Worm (Caenorhabditis elegans) whole organism, L2 larva: ENCODE measurements around the gene mam-1.

ENCODE experiments used
- C34F6.9 ChIP-seq: fragments of 150-350 bp; optimal IDR thresholded peaks from 2 replicates; lab custom pipeline; 2014; ENCODE audit warnings: missing biosample characterization, missing genetic modification characterization
- alr-1 ChIP-seq: fragments of 150-350 bp; optimal IDR thresholded peaks from 2 replicates; lab custom pipeline; 2014; ENCODE audit warnings: missing biosample characterization, missing genetic modification characterization
- aly-2 ChIP-seq: fragments of 150-350 bp; optimal IDR thresholded peaks from 2 replicates; lab custom pipeline; 2014; ENCODE audit warnings: missing biosample characterization, missing genetic modification characterization
- blmp-1 ChIP-seq: sonication (generic microtip); optimal IDR thresholded peaks from 2 replicates; lab custom pipeline; 2017; ENCODE audit warnings: missing genetic modification characterization, mild to moderate bottlenecking, missing compliant biosample characterization, antibody characterized with exemption, moderate library complexity; ENCODE audit not compliant: insufficient read depth
- ceh-16 ChIP-seq: fragments of 150-350 bp; optimal IDR thresholded peaks from 2 replicates; lab custom pipeline; 2014; ENCODE audit warnings: missing biosample characterization, missing genetic modification characterization
- egl-27 ChIP-seq: sonication (generic microtip); optimal IDR thresholded peaks from 3 replicates; lab custom pipeline; 2017; ENCODE audit warnings: missing biosample characterization, missing genetic modification reagents, missing genetic modification characterization
- fos-1 ChIP-seq: fragments of 150-350 bp; optimal IDR thresholded peaks from 2 replicates; lab custom pipeline; 2014; ENCODE audit warnings: missing biosample characterization, missing genetic modification characterization
- gmeb-1 ChIP-seq: fragments of 150-350 bp; optimal IDR thresholded peaks from 2 replicates; lab custom pipeline; 2014; ENCODE audit warnings: missing biosample characterization, missing genetic modification characterization
- lin-13 ChIP-seq: fragments of 150-350 bp; optimal IDR thresholded peaks from 2 replicates; lab custom pipeline; 2014; ENCODE audit warnings: missing biosample characterization, missing genetic modification reagents, missing genetic modification characterization
- lin-39 ChIP-seq: fragments of 150-350 bp; optimal IDR thresholded peaks from 2 replicates; lab custom pipeline; 2014; ENCODE audit warnings: missing biosample characterization, missing genetic modification reagents, missing genetic modification characterization
- lsy-2 ChIP-seq, 2 experiments: fragments of 150-350 bp in 1 of 2; sonication (generic microtip) in 1 of 2; optimal IDR thresholded peaks; 2 replicates each; lab custom pipeline; 2014 to 2017; ENCODE audit warnings: missing biosample characterization in 2 of 2, missing genetic modification characterization in 2 of 2
- mbf-1 ChIP-seq: sonication (generic microtip); optimal IDR thresholded peaks from 2 replicates; lab custom pipeline; 2017; ENCODE audit warnings: missing biosample characterization, missing genetic modification characterization
- nhr-10 ChIP-seq: sonication (generic microtip); optimal IDR thresholded peaks from 2 replicates; lab custom pipeline; 2017; ENCODE audit warnings: missing biosample characterization, missing genetic modification characterization
- nhr-12 ChIP-seq: fragments of 150-350 bp; optimal IDR thresholded peaks from 2 replicates; lab custom pipeline; 2014; ENCODE audit warnings: missing biosample characterization, missing genetic modification characterization
- nhr-129 ChIP-seq: fragments of 150-350 bp; optimal IDR thresholded peaks from 2 replicates; lab custom pipeline; 2014; ENCODE audit warnings: missing biosample characterization, missing genetic modification characterization
- nhr-6 ChIP-seq: fragments of 150-350 bp; optimal IDR thresholded peaks from 2 replicates; lab custom pipeline; 2014; ENCODE audit warnings: missing biosample characterization, missing genetic modification characterization
- nhr-77 ChIP-seq: fragments of 150-350 bp; optimal IDR thresholded peaks from 2 replicates; lab custom pipeline; 2014; ENCODE audit warnings: missing biosample characterization, missing genetic modification characterization
- peb-1 ChIP-seq: fragments of 150-350 bp; optimal IDR thresholded peaks from 2 replicates; lab custom pipeline; 2014; ENCODE audit warnings: missing biosample characterization, missing genetic modification characterization
- sem-4 ChIP-seq: fragments of 150-350 bp; optimal IDR thresholded peaks from 2 replicates; lab custom pipeline; 2014; ENCODE audit warnings: missing biosample characterization, missing genetic modification reagents, missing genetic modification characterization
- sma-3 ChIP-seq: sonication (generic microtip); optimal IDR thresholded peaks from 2 replicates; lab custom pipeline; 2016; ENCODE audit warnings: missing genetic modification reagents, missing genetic modification characterization, missing compliant biosample characterization
- sma-9 ChIP-seq, 2 experiments: fragments of 150-350 bp in 1 of 2; sonication (generic microtip) in 1 of 2; optimal IDR thresholded peaks; 2 replicates each; lab custom pipeline; 2014 to 2016; ENCODE audit warnings: missing genetic modification characterization in 2 of 2, mild to moderate bottlenecking in 1 of 2, missing biosample characterization in 1 of 2, missing compliant biosample characterization in 1 of 2, missing genetic modification reagents in 1 of 2, moderate library complexity in 1 of 2
- unc-39 ChIP-seq: fragments of 150-350 bp; optimal IDR thresholded peaks from 2 replicates; lab custom pipeline; 2014; ENCODE audit warnings: missing biosample characterization, missing genetic modification characterization
- unc-62 ChIP-seq: fragments of 150-350 bp; optimal IDR thresholded peaks from 2 replicates; lab custom pipeline; 2014; ENCODE audit warnings: missing biosample characterization, missing genetic modification reagents, missing genetic modification characterization
- zag-1 ChIP-seq: fragments of 150-350 bp; optimal IDR thresholded peaks from 2 replicates; lab custom pipeline; 2014; ENCODE audit warnings: missing biosample characterization, missing genetic modification characterization
- ztf-4 ChIP-seq: fragments of 150-350 bp; optimal IDR thresholded peaks from 2 replicates; lab custom pipeline; 2014; ENCODE audit warnings: missing biosample characterization, missing genetic modification characterization

Gene mam-1

ce11 chrX:841393-841792, 46.8 kb downstream of the mam-1 start, which contains the start of gene F39H12.3:
Gene F39H12.3 (minus strand): TSS chrX:841493.
- TF ChIP-seq fos-1 (no peak), lin-13 (GFP tag; lab: Kevin White, UChicago) (no peak), mbf-1 (no peak), zag-1 (tag; lab: Kevin White, UChicago) (no peak), unc-62 (GFP tag; lab: Kevin White, UChicago) (no peak), gmeb-1 (tag; lab: Kevin White, UChicago) (no peak), nhr-10 (tag; lab: Kevin White, UChicago) (no peak), nhr-12 (tag; lab: Kevin White, UChicago) (no peak), ceh-16 (no peak), aly-2 (tag; lab: Kevin White, UChicago) (no peak), sem-4 (tag; lab: Kevin White, UChicago) (no peak), egl-27 (tag; lab: Kevin White, UChicago) (no peak), blmp-1 (no peak), sma-9 (GFP tag; optimal IDR thresholded peaks at IDR 0.05; lab: Kevin White, UChicago) (no peak), sma-9 (tag; optimal IDR thresholded peaks at IDR 0.05; lab: Kevin White, UChicago) (no peak), nhr-6 (tag; lab: Kevin White, UChicago) (no peak), lsy-2 (tag; optimal IDR thresholded peaks at IDR 0.05; lab: Kevin White, UChicago) (no peak)

ce11 chrX:834478-834877, 53.7 kb downstream of the mam-1 start, which contains the start of gene F39H12.1:
Gene F39H12.1 (plus strand): TSS chrX:834778.
- no peak for TF ChIP-seq peb-1 (tag; lab: Kevin White, UChicago)
- no peak for TF ChIP-seq aly-2 (tag; lab: Kevin White, UChicago)
- no peak for TF ChIP-seq ztf-4 (tag; lab: Kevin White, UChicago)
- TF ChIP-seq lin-39 (tag; lab: Kevin White, UChicago), result no peak
- no peak for TF ChIP-seq nhr-129 (tag; lab: Kevin White, UChicago)
- no peak for TF ChIP-seq nhr-77 (tag; lab: Kevin White, UChicago)
- TF ChIP-seq C34F6.9 (tag; lab: Kevin White, UChicago), result no peak
- TF ChIP-seq unc-39 (tag; lab: Kevin White, UChicago), result no peak
- TF ChIP-seq alr-1, result no peak
- no peak for TF ChIP-seq sma-3
- no peak for TF ChIP-seq blmp-1
